Worm (Caenorhabditis elegans) whole organism, L3 larva: ENCODE measurements around the gene F57C2.5.

Source experiments
- ceh-82 ChIP-seq: fragments of 150-350 bp; optimal IDR thresholded peaks from 2 replicates; lab custom pipeline; 2014; ENCODE audit warnings: missing biosample characterization, missing genetic modification characterization
- egl-27 ChIP-seq: sonication (generic microtip); optimal IDR thresholded peaks from 4 replicates; lab custom pipeline; 2017; ENCODE audit warnings: missing biosample characterization, missing genetic modification reagents, missing genetic modification characterization
- fkh-10 ChIP-seq: sonication (generic microtip); optimal IDR thresholded peaks from 2 replicates; lab custom pipeline; 2017; ENCODE audit warnings: missing biosample characterization, missing genetic modification reagents, missing genetic modification characterization
- lin-39 ChIP-seq: fragments of 150-350 bp; optimal IDR thresholded peaks from 2 replicates; lab custom pipeline; 2018; ENCODE audit warnings: missing biosample characterization, missing genetic modification reagents, missing genetic modification characterization
- lsy-12 ChIP-seq: sonication (generic microtip); optimal IDR thresholded peaks from 2 replicates; lab custom pipeline; 2016; ENCODE audit warnings: mild to moderate bottlenecking, missing genetic modification characterization, missing compliant biosample characterization
- mdl-1 ChIP-seq: fragments of 150-350 bp; optimal IDR thresholded peaks from 2 replicates; lab custom pipeline; 2014; ENCODE audit warnings: missing biosample characterization, missing genetic modification characterization
- nhr-237 ChIP-seq: fragments of 150-350 bp; optimal IDR thresholded peaks from 2 replicates; lab custom pipeline; 2014; ENCODE audit warnings: missing biosample characterization, missing genetic modification characterization
- nhr-28 ChIP-seq: fragments of 150-350 bp; optimal IDR thresholded peaks from 2 replicates; lab custom pipeline; 2014; ENCODE audit warnings: missing biosample characterization, missing genetic modification characterization
- pha-4 ChIP-seq: fragments of 150-350 bp; optimal IDR thresholded peaks from 2 replicates; lab custom pipeline; 2014; ENCODE audit warnings: missing biosample characterization, missing genetic modification reagents, missing genetic modification characterization
- snpc-4 ChIP-seq: fragments of 150-350 bp; optimal IDR thresholded peaks from 2 replicates; lab custom pipeline; 2014; ENCODE audit warnings: missing biosample characterization, missing genetic modification characterization
- unc-62 ChIP-seq: fragments of 150-350 bp; sonication (generic microtip); optimal IDR thresholded peaks from 4 replicates; lab custom pipeline; 2014; ENCODE audit warnings: missing biosample characterization, missing genetic modification reagents, missing genetic modification characterization

- TF ChIP-seq nhr-237 = no peak
- no peak for TF ChIP-seq unc-62
- no peak for TF ChIP-seq nhr-28 (tag; lab: Kevin White, UChicago)
- TF ChIP-seq lin-39 = no peak
- no peak for TF ChIP-seq mdl-1 (tag; lab: Kevin White, UChicago)
- TF ChIP-seq pha-4 (tag; lab: Kevin White, UChicago) = no peak
- no peak for TF ChIP-seq ceh-82 (tag; lab: Kevin White, UChicago)
- TF ChIP-seq snpc-4 (tag; lab: Kevin White, UChicago) = no peak
- TF ChIP-seq fkh-10 (GFP tag; lab: Kevin White, UChicago) = no peak
- no peak for TF ChIP-seq egl-27 (tag; lab: Kevin White, UChicago)
- TF ChIP-seq lsy-12 (tag; lab: Kevin White, UChicago) = no peak
These were observed 4.9 kb downstream of the F57C2.5 start, which contains the start of gene btb-20 for ce11 chrII:14523070-14523572.
